Worm (Caenorhabditis elegans): ENCODE results near the gene Y53G8AR.1.

DNA sequence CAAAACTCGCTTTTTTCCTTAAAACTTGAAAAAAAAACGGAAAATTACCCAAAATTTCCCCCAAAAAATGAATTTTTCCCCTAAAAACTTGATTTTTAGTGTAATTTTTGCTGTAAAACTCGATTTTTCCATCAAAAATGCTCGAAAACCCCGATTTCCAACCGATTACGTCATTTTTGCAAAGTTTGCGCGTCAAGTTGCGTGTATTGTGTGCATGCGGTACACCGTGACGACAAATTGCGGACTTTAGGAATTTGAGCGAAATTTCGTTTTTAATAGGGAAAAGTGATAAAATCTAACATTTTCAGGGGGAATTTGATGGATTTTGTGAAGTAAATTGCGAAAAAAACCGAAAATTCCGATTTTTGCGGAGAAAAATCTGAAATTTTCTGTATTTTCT, 8.9 kb upstream of the Y53G8AR.1 start:
- TF ChIP-seq nhr-11 (tag; optimal IDR thresholded peaks at IDR 0.05) (no peak), sdc-2 (tag; optimal IDR thresholded peaks at IDR 0.05) (no peak), ref-2 (tag; optimal IDR thresholded peaks at IDR 0.05) (no peak), K09A11.1 (tag; optimal IDR thresholded peaks at IDR 0.05; ENCODE audit: insufficient read depth) (no peak), npax-4 (tag; optimal IDR thresholded peaks at IDR 0.05) (no peak), elt-4 (tag; optimal IDR thresholded peaks at IDR 0.05) (no peak), zip-5 (tag; optimal IDR thresholded peaks at IDR 0.05) (no peak)
